Fruit fly (Drosophila melanogaster): Measurements from ENCODE around the gene lush.

lush gene

dm6 chr3L:19634788-19635448, 29.0 kb upstream of the lush start (continued):
- TF ChIP-seq CG18262 (tag; optimal IDR thresholded peaks at IDR 0.05) (peak; percentile 87), CG32532 (GFP tag; IDR thresholded peaks at IDR 0.05) (peak; percentile 89), ftz-f1 (GFP tag; optimal IDR thresholded peaks at IDR 0.05) (no peak), CG32772 (GFP tag; IDR thresholded peaks at IDR 0.05) (peak; percentile 73), Sry-δ (GFP tag; optimal IDR thresholded peaks at IDR 0.05) (no peak), Spps (tag; optimal IDR thresholded peaks at IDR 0.05) (peak; percentile 75), CG7357 (GFP tag; IDR thresholded peaks at IDR 0.05) (peak; percentile 75; the same call in 2 of the 3 replicates), tgo (GFP tag; IDR thresholded peaks at IDR 0.05) (peak; percentile 86), lov (optimal IDR thresholded peaks at IDR 0.05) (no peak), lov (GFP tag; IDR thresholded peaks at IDR 0.05) (no peak), ERR (GFP tag; optimal IDR thresholded peaks at IDR 0.05) (no peak), lilli (GFP tag; optimal IDR thresholded peaks at IDR 0.05) (no peak), CG13775 (GFP tag; optimal IDR thresholded peaks at IDR 0.05) (peak; percentile 30), CG8478 (optimal IDR thresholded peaks at IDR 0.05) (no peak), CG7745 (tag; optimal IDR thresholded peaks at IDR 0.05) (no peak), Sin3A (optimal IDR thresholded peaks at IDR 0.05) (no peak), Dek (tag; optimal IDR thresholded peaks at IDR 0.05) (peak; percentile 84), btn (GFP tag; optimal IDR thresholded peaks at IDR 0.05) (no peak), unpg (GFP tag; optimal IDR thresholded peaks at IDR 0.05) (peak; percentile 83), CG14441 (GFP tag; IDR thresholded peaks at IDR 0.05) (no peak; the same call in 1 of the 2 replicates), Chrac-16 (GFP tag; optimal IDR thresholded peaks at IDR 0.05) (peak; percentile 48), Ets65A (GFP tag) (no peak), CG17912 (GFP tag; optimal IDR thresholded peaks at IDR 0.05) (no peak), CG1832 (GFP tag; optimal IDR thresholded peaks at IDR 0.05) (peak; percentile 86), sens (GFP tag) (no peak), CG2120 (GFP tag; optimal IDR thresholded peaks at IDR 0.05) (peak; percentile 64), ttk (GFP tag; IDR thresholded peaks at IDR 0.05) (peak; percentile 62; the same call in 1 of the 2 replicates), CG11456 (GFP tag; IDR thresholded peaks at IDR 0.05) (no peak), shn (GFP tag; optimal IDR thresholded peaks at IDR 0.05) (no peak), Hmr (GFP tag; optimal IDR thresholded peaks at IDR 0.05) (peak; percentile 82), Dp (GFP tag; optimal IDR thresholded peaks at IDR 0.05) (no peak), Aef1 (GFP tag; IDR thresholded peaks at IDR 0.05) (peak; percentile 74), abd-A (tag; optimal IDR thresholded peaks at IDR 0.05) (no peak), psq (GFP tag; optimal IDR thresholded peaks at IDR 0.05) (peak; percentile 85), Doc2 (GFP tag; IDR thresholded peaks at IDR 0.05) (no peak), lmd (GFP tag; IDR thresholded peaks at IDR 0.05) (peak; percentile 81; the same call in 1 of the 2 replicates), CG10543 (GFP tag; optimal IDR thresholded peaks at IDR 0.05) (peak; percentile 48), CG17829 (tag; optimal IDR thresholded peaks at IDR 0.05) (peak; percentile 84), CG1024 (GFP tag; IDR thresholded peaks at IDR 0.05) (no peak), Awh (GFP tag; IDR thresholded peaks at IDR 0.05) (peak; percentile 33; the same call in 1 of the 2 replicates), CG16863 (GFP tag; optimal IDR thresholded peaks at IDR 0.05) (no peak), ash1 (GFP tag; optimal IDR thresholded peaks at IDR 0.05) (no peak), gcm2 (GFP tag; optimal IDR thresholded peaks at IDR 0.05) (no peak), Gug (GFP tag; IDR thresholded peaks at IDR 0.05) (no peak; the same call in 3 of the 4 replicates), Six4 (GFP tag; optimal IDR thresholded peaks at IDR 0.05) (peak; percentile 73), MBD-R2 (GFP tag; IDR thresholded peaks at IDR 0.05) (peak; percentile 26; the same call in 1 of the 2 replicates), GATAe (GFP tag; conservative IDR thresholded peaks at IDR 0.05) (0 out of 2 replicates have a peak, but pooled peaks have one; percentile 29), ranshi (GFP tag; IDR thresholded peaks at IDR 0.05) (peak; percentile 87; the same call in 1 of the 2 replicates), fd3F (GFP tag; optimal IDR thresholded peaks at IDR 0.05) (peak; percentile 62), gcm (GFP tag; optimal IDR thresholded peaks at IDR 0.05) (peak; percentile 61), CG7987 (GFP tag; optimal IDR thresholded peaks at IDR 0.05) (no peak), Sox100B (GFP tag; optimal IDR thresholded peaks at IDR 0.05) (peak; percentile 83)
